Worm (Caenorhabditis elegans) whole organism, young adult: ENCODE measurements around the gene mom-1.

Source experiments
- B0019.2 ChIP-seq: fragments of 200-800 bp; sonication (Bioruptor generic); conservative IDR thresholded peaks from 2 replicates; pipeline ENCODE4 v1.3.6; 2022; ENCODE audit warnings: missing genetic modification reagents, missing genetic modification characterization, missing compliant biosample characterization
- B0261.1 ChIP-seq: sonication (generic microtip); optimal IDR thresholded peaks from 2 replicates; lab custom pipeline; 2016; ENCODE audit warnings: mild to moderate bottlenecking, missing genetic modification characterization, moderate library complexity, missing compliant biosample characterization
- C17E4.6 ChIP-seq: fragments of 200-800 bp; sonication (Bioruptor generic); IDR thresholded peaks from 2 replicates; pipeline ENCODE4 v1.3.6; 2022; ENCODE audit warnings: missing genetic modification reagents, missing genetic modification characterization, missing compliant biosample characterization
- D2030.7 ChIP-seq: fragments of 200-800 bp; sonication (Bioruptor generic); IDR thresholded peaks from 2 replicates; pipeline ENCODE4 v1.3.6; 2022; ENCODE audit warnings: missing genetic modification reagents, missing genetic modification characterization, missing compliant biosample characterization
- F23B12.7 ChIP-seq: sonication (generic microtip); optimal IDR thresholded peaks from 2 replicates; lab custom pipeline; 2017; ENCODE audit warnings: missing genetic modification characterization, mild to moderate bottlenecking, missing compliant biosample characterization, antibody characterized with exemption, moderate library complexity; ENCODE audit not compliant: insufficient read depth
- F33H1.4 ChIP-seq: fragments of 200-800 bp; sonication (Bioruptor generic); IDR thresholded peaks from 2 replicates; pipeline ENCODE4 v1.3.6; 2022; ENCODE audit warnings: missing genetic modification reagents, missing genetic modification characterization, missing compliant biosample characterization
- F37B4.10 ChIP-seq: fragments of 200-800 bp; sonication (Bioruptor generic); IDR thresholded peaks from 2 replicates; pipeline ENCODE4 v1.3.6; 2022; ENCODE audit warnings: missing genetic modification characterization, missing compliant biosample characterization
- F57A8.1 ChIP-seq: fragments of 200-800 bp; sonication (Bioruptor generic); optimal IDR thresholded peaks from 2 replicates; lab custom pipeline; 2018; ENCODE audit warnings: mild to moderate bottlenecking, missing genetic modification characterization, moderate library complexity, missing compliant biosample characterization
- F57C9.4 ChIP-seq: sonication (generic microtip); optimal IDR thresholded peaks from 2 replicates; lab custom pipeline; 2017; ENCODE audit warnings: mild to moderate bottlenecking, missing genetic modification characterization, missing compliant biosample characterization
- K12H6.12 ChIP-seq: fragments of 200-800 bp; sonication (Bioruptor generic); optimal IDR thresholded peaks from 2 replicates; lab custom pipeline; 2018; ENCODE audit warnings: mild to moderate bottlenecking, missing genetic modification characterization, missing compliant biosample characterization
- T07F8.4 ChIP-seq: sonication (generic microtip); optimal IDR thresholded peaks from 2 replicates; lab custom pipeline; 2016; ENCODE audit warnings: mild to moderate bottlenecking, missing genetic modification characterization, moderate library complexity, missing compliant biosample characterization
- T26A5.8 ChIP-seq: sonication (generic microtip); optimal IDR thresholded peaks from 2 replicates; lab custom pipeline; 2016; ENCODE audit warnings: missing genetic modification characterization, missing compliant biosample characterization
- Y53F4B.3 ChIP-seq: fragments of 200-800 bp; sonication (Bioruptor generic); IDR thresholded peaks from 2 replicates; pipeline ENCODE4 v1.3.6; 2022; ENCODE audit warnings: missing genetic modification reagents, missing genetic modification characterization, missing compliant biosample characterization
- Y79H2A.3 ChIP-seq: fragments of 200-800 bp; sonication (Bioruptor generic); conservative IDR thresholded peaks from 2 replicates; pipeline ENCODE4 v1.3.6; 2022; ENCODE audit warnings: missing genetic modification reagents, missing genetic modification characterization, missing compliant biosample characterization
- Y95B8A.8 ChIP-seq: fragments of 200-800 bp; sonication (Bioruptor generic); IDR thresholded peaks from 2 replicates; pipeline ENCODE4 v1.3.6; 2022; ENCODE audit warnings: missing genetic modification reagents, missing genetic modification characterization, missing compliant biosample characterization
- aptf-2 ChIP-seq: fragments of 200-800 bp; sonication (Bioruptor generic); conservative IDR thresholded peaks from 2 replicates; pipeline ENCODE4 v1.3.6; 2022; ENCODE audit warnings: missing genetic modification reagents, missing genetic modification characterization, missing compliant biosample characterization
- aptf-3 ChIP-seq: fragments of 200-800 bp; sonication (Bioruptor generic); IDR thresholded peaks from 2 replicates; pipeline ENCODE4 v1.3.6; 2022; ENCODE audit warnings: missing genetic modification characterization, missing compliant biosample characterization
- bed-2 ChIP-seq: fragments of 200-800 bp; sonication (Bioruptor generic); IDR thresholded peaks from 2 replicates; pipeline ENCODE4 v1.3.6; 2022; ENCODE audit warnings: missing genetic modification reagents, missing genetic modification characterization, missing compliant biosample characterization
- cebp-2 ChIP-seq: fragments of 200-800 bp; sonication (Bioruptor generic); IDR thresholded peaks from 2 replicates; pipeline ENCODE4 v1.3.6; 2022; ENCODE audit warnings: missing genetic modification characterization, missing compliant biosample characterization
- ceh-100 ChIP-seq: fragments of 200-800 bp; sonication (Bioruptor generic); IDR thresholded peaks from 2 replicates; pipeline ENCODE4 v1.3.6; 2022; ENCODE audit warnings: missing genetic modification reagents, missing genetic modification characterization, missing compliant biosample characterization
- ceh-40 ChIP-seq: fragments of 200-800 bp; sonication (Bioruptor generic); IDR thresholded peaks from 2 replicates; pipeline ENCODE4 v1.3.6; 2022; ENCODE audit warnings: missing genetic modification characterization, missing compliant biosample characterization
- ceh-79 ChIP-seq: sonication (generic microtip); optimal IDR thresholded peaks from 2 replicates; lab custom pipeline; 2017; ENCODE audit warnings: mild to moderate bottlenecking, missing genetic modification characterization, missing compliant biosample characterization
- chd-7 ChIP-seq: sonication (generic microtip); optimal IDR thresholded peaks from 2 replicates; lab custom pipeline; 2016; ENCODE audit warnings: mild to moderate bottlenecking, missing genetic modification characterization, moderate library complexity, missing compliant biosample characterization
- dox-1 ChIP-seq: fragments of 200-800 bp; sonication (Bioruptor generic); IDR thresholded peaks from 2 replicates; pipeline ENCODE4 v1.3.6; 2022; ENCODE audit warnings: missing genetic modification reagents, missing genetic modification characterization, missing compliant biosample characterization
- dpff-1 ChIP-seq: sonication (generic microtip); optimal IDR thresholded peaks from 2 replicates; lab custom pipeline; 2017; ENCODE audit warnings: mild to moderate bottlenecking, missing genetic modification characterization, missing compliant biosample characterization
- efl-1 ChIP-seq: fragments of 150-350 bp; optimal IDR thresholded peaks from 2 replicates; lab custom pipeline; 2014; ENCODE audit warnings: missing biosample characterization, missing genetic modification reagents, missing genetic modification characterization
- egrh-3 ChIP-seq: fragments of 200-800 bp; sonication (Bioruptor generic); IDR thresholded peaks from 2 replicates; pipeline ENCODE4 v1.3.6; 2022; ENCODE audit warnings: missing genetic modification reagents, missing genetic modification characterization, missing compliant biosample characterization
- gei-17 ChIP-seq: fragments of 200-800 bp; sonication (Bioruptor generic); optimal IDR thresholded peaks from 2 replicates; lab custom pipeline; 2018; ENCODE audit warnings: mild to moderate bottlenecking, missing genetic modification characterization, missing compliant biosample characterization
- hmg-1.2 ChIP-seq: fragments of 200-800 bp; sonication (Bioruptor generic); IDR thresholded peaks from 2 replicates; pipeline ENCODE4 v1.3.6; 2022; ENCODE audit warnings: missing genetic modification reagents, missing genetic modification characterization, missing compliant biosample characterization
- hmg-20 ChIP-seq: fragments of 200-800 bp; sonication (Bioruptor generic); IDR thresholded peaks from 2 replicates; pipeline ENCODE4 v1.3.6; 2022; ENCODE audit warnings: missing genetic modification reagents, missing genetic modification characterization, missing compliant biosample characterization
- lag-1 ChIP-seq: fragments of 200-800 bp; sonication (Bioruptor generic); IDR thresholded peaks from 2 replicates; pipeline ENCODE4 v1.3.6; 2022; ENCODE audit warnings: missing genetic modification reagents, missing genetic modification characterization, missing compliant biosample characterization
- let-526 ChIP-seq: fragments of 200-800 bp; sonication (Bioruptor generic); IDR thresholded peaks from 2 replicates; pipeline ENCODE4 v1.3.6; 2022; ENCODE audit warnings: missing genetic modification reagents, missing genetic modification characterization, missing compliant biosample characterization
- lin-26 ChIP-seq: fragments of 200-800 bp; sonication (Bioruptor generic); IDR thresholded peaks from 2 replicates; pipeline ENCODE4 v1.3.6; 2022; ENCODE audit warnings: missing genetic modification reagents, missing genetic modification characterization, missing compliant biosample characterization
- lin-40 ChIP-seq: sonication (generic microtip); optimal IDR thresholded peaks from 2 replicates; lab custom pipeline; 2016; ENCODE audit warnings: missing genetic modification characterization, mild to moderate bottlenecking, missing compliant biosample characterization, missing genotype, missing genetic modification reagents
- lin-54 ChIP-seq: fragments of 200-800 bp; sonication (Bioruptor generic); optimal IDR thresholded peaks from 2 replicates; lab custom pipeline; 2018; ENCODE audit warnings: mild to moderate bottlenecking, missing genetic modification characterization, missing compliant biosample characterization
- lsl-1 ChIP-seq: fragments of 200-800 bp; sonication (Bioruptor generic); optimal IDR thresholded peaks from 2 replicates; lab custom pipeline; 2018; ENCODE audit warnings: mild to moderate bottlenecking, missing genetic modification characterization, moderate library complexity, missing compliant biosample characterization
- nfya-1 ChIP-seq: sonication (generic microtip); optimal IDR thresholded peaks from 2 replicates; lab custom pipeline; 2017; ENCODE audit warnings: antibody characterized with exemption, missing compliant biosample characterization, missing genetic modification characterization, borderline replicate concordance; ENCODE audit not compliant: insufficient read depth
- nfyb-1 ChIP-seq: fragments of 200-800 bp; sonication (Bioruptor generic); IDR thresholded peaks from 2 replicates; pipeline ENCODE4 v1.3.6; 2022; ENCODE audit warnings: missing genetic modification reagents, missing genetic modification characterization, missing compliant biosample characterization
- nhr-90 ChIP-seq: sonication (generic microtip); optimal IDR thresholded peaks from 2 replicates; lab custom pipeline; 2016; ENCODE audit warnings: missing genotype, mild to moderate bottlenecking, missing genetic modification characterization, missing compliant biosample characterization
- pha-4 ChIP-seq: fragments of 150-350 bp; sonication (generic microtip); optimal IDR thresholded peaks from 2 replicates; lab custom pipeline; 2014; ENCODE audit warnings: missing biosample characterization, missing genetic modification reagents, missing genetic modification characterization
- rcor-1 ChIP-seq: fragments of 200-800 bp; sonication (Bioruptor generic); IDR thresholded peaks from 2 replicates; pipeline ENCODE4 v1.3.6; 2022; ENCODE audit warnings: missing genetic modification reagents, missing genetic modification characterization, missing compliant biosample characterization
- repo-1 ChIP-seq: sonication (generic microtip); optimal IDR thresholded peaks from 2 replicates; lab custom pipeline; 2017; ENCODE audit warnings: mild to moderate bottlenecking, missing genetic modification characterization, missing compliant biosample characterization
- sdz-38 ChIP-seq: sonication (generic microtip); optimal IDR thresholded peaks from 2 replicates; lab custom pipeline; 2016; ENCODE audit warnings: missing genotype, missing genetic modification characterization, missing compliant biosample characterization
- snpc-4 ChIP-seq, 5 experiments: fragments of 150-350 bp in 1 of 5; sonication (generic microtip) in 4 of 5; optimal IDR thresholded peaks; 2 replicates each; lab custom pipeline; 2014 to 2018; ENCODE audit warnings: missing genetic modification characterization in 5 of 5, missing biosample characterization in 3 of 5, antibody characterized with exemption in 2 of 5, mild to moderate bottlenecking in 2 of 5, missing compliant biosample characterization in 2 of 5, missing genotype in 2 of 5, moderate library complexity in 2 of 5, missing genetic modification reagents in 1 of 5
- tlf-1 ChIP-seq: fragments of 200-800 bp; sonication (Bioruptor generic); optimal IDR thresholded peaks from 2 replicates; lab custom pipeline; 2018; ENCODE audit warnings: mild to moderate bottlenecking, missing genetic modification characterization, missing compliant biosample characterization
- unc-62 ChIP-seq: fragments of 150-350 bp; optimal IDR thresholded peaks from 2 replicates; lab custom pipeline; 2014; ENCODE audit warnings: missing biosample characterization, missing genetic modification reagents, missing genetic modification characterization
- ztf-26 ChIP-seq: sonication (generic microtip); optimal IDR thresholded peaks from 2 replicates; lab custom pipeline; 2017; ENCODE audit warnings: missing genetic modification characterization, missing compliant biosample characterization
- ztf-6 ChIP-seq: fragments of 200-800 bp; sonication (Bioruptor generic); IDR thresholded peaks from 2 replicates; pipeline ENCODE4 v1.3.6; 2022; ENCODE audit warnings: missing genetic modification reagents, missing genetic modification characterization, missing compliant biosample characterization

Gene mom-1

ce11 chrX:6292143-6292542, 769 bp upstream of the mom-1 start (continued):
- TF ChIP-seq hmg-20 (GFP tag; lab: Robert Waterston, UW) = peak; percentile 88
- no peak for TF ChIP-seq Y79H2A.3 (GFP tag; lab: Robert Waterston, UW)
- peak; percentile 73 for TF ChIP-seq ceh-100
- peak; percentile 84 for TF ChIP-seq snpc-4 (GFP tag; optimal IDR thresholded peaks at IDR 0.05; lab: Kevin White, UChicago)
- TF ChIP-seq snpc-4 (tag; optimal IDR thresholded peaks at IDR 0.05; lab: Kevin White, UChicago) = peak in 3 of 4 experiments; percentile 58 to 80 (median 69)
- peak; percentile 90 for TF ChIP-seq B0261.1 (tag; lab: Kevin White, UChicago)
- peak; percentile 90 for TF ChIP-seq cebp-2 (GFP tag; lab: Robert Waterston, UW)
- TF ChIP-seq pha-4 (tag; lab: Kevin White, UChicago) = no peak
- TF ChIP-seq lin-54 (GFP tag; lab: Kevin White, UChicago) = peak; percentile 72
- TF ChIP-seq nhr-90 (tag; lab: Kevin White, UChicago) = peak; percentile 91
- TF ChIP-seq gei-17 (GFP tag; lab: Kevin White, UChicago) = peak; percentile 79
- TF ChIP-seq ceh-79 (tag; lab: Kevin White, UChicago) = peak; percentile 75
- TF ChIP-seq unc-62 = no peak
- peak; percentile 88 for TF ChIP-seq F57A8.1 (GFP tag; lab: Kevin White, UChicago)
- TF ChIP-seq dpff-1 (tag; lab: Kevin White, UChicago) = peak; percentile 34
- 0 out of 2 replicates have a peak, but pooled peaks have one; percentile 44 for TF ChIP-seq aptf-3 (GFP tag; lab: Robert Waterston, UW)
- TF ChIP-seq lin-26 (GFP tag; lab: Robert Waterston, UW) = peak; percentile 98
- TF ChIP-seq ceh-40 (GFP tag; lab: Robert Waterston, UW) = peak; percentile 83
- TF ChIP-seq C17E4.6 (GFP tag; lab: Robert Waterston, UW) = 0 out of 2 replicates have a peak, but pooled peaks have one; percentile 34
- TF ChIP-seq T07F8.4 (tag; lab: Kevin White, UChicago) = peak; percentile 74
- no peak for TF ChIP-seq nfya-1 (tag; lab: Kevin White, UChicago)
- peak; percentile 83 for TF ChIP-seq D2030.7 (GFP tag; lab: Robert Waterston, UW)
- peak; percentile 77 for TF ChIP-seq ztf-26 (tag; lab: Kevin White, UChicago)
- TF ChIP-seq chd-7 (tag; lab: Kevin White, UChicago) = peak; percentile 91
- TF ChIP-seq lsl-1 = peak; percentile 22
- TF ChIP-seq K12H6.12 (tag; lab: Kevin White, UChicago) = peak; percentile 61
- peak; percentile 87 for TF ChIP-seq rcor-1
- no peak for TF ChIP-seq lag-1 (GFP tag; lab: Robert Waterston, UW)
- TF ChIP-seq F23B12.7 = peak; percentile 79
- TF ChIP-seq F57C9.4 (tag; lab: Kevin White, UChicago) = peak; percentile 42
- no peak for TF ChIP-seq efl-1 (GFP tag; lab: Kevin White, UChicago)
- 0 out of 2 replicates have a peak, but pooled peaks have one; percentile 30 for TF ChIP-seq B0019.2 (GFP tag; lab: Robert Waterston, UW)
- peak; percentile 55 for TF ChIP-seq egrh-3 (GFP tag; lab: Robert Waterston, UW)
- TF ChIP-seq tlf-1 = peak; percentile 15
- TF ChIP-seq lin-40 = peak; percentile 82
- peak; percentile 92 for TF ChIP-seq nfyb-1
- TF ChIP-seq Y53F4B.3 = 0 out of 2 replicates have a peak, but pooled peaks have one; percentile 35
- TF ChIP-seq F33H1.4 (GFP tag; lab: Robert Waterston, UW) = 0 out of 2 replicates have a peak, but pooled peaks have one; percentile 16
- TF ChIP-seq ztf-6 (GFP tag; lab: Robert Waterston, UW) = 0 out of 2 replicates have a peak, but pooled peaks have one; percentile 59
- peak; percentile 80 for TF ChIP-seq let-526 (GFP tag; lab: Robert Waterston, UW)
- TF ChIP-seq T26A5.8 = peak; percentile 92
- TF ChIP-seq aptf-2 (GFP tag; lab: Robert Waterston, UW) = no peak
- TF ChIP-seq repo-1 (tag; lab: Kevin White, UChicago) = peak; percentile 79
- no peak for TF ChIP-seq sdz-38 (tag; lab: Kevin White, UChicago)
- peak; percentile 93 for TF ChIP-seq dox-1
- TF ChIP-seq hmg-1.2 (GFP tag; lab: Robert Waterston, UW) = peak; percentile 84
- TF ChIP-seq Y95B8A.8 (GFP tag; lab: Robert Waterston, UW) = 0 out of 2 replicates have a peak, but pooled peaks have one; percentile 15
- 0 out of 2 replicates have a peak, but pooled peaks have one; percentile 54 for TF ChIP-seq F37B4.10 (GFP tag; lab: Robert Waterston, UW)
- 0 out of 2 replicates have a peak, but pooled peaks have one; percentile 32 for TF ChIP-seq bed-2 (GFP tag; lab: Robert Waterston, UW)
